Fruit fly (Drosophila melanogaster) whole organism, prepupa: ENCODE results near the gene CG1172.

ENCODE experiments used
- Blimp-1 ChIP-seq: fragments of 200-800 bp; sonication (Bioruptor generic); optimal IDR thresholded peaks from 3 replicates; lab custom pipeline; 2017; ENCODE audit warnings: missing biosample characterization, missing genetic modification characterization, mild to moderate bottlenecking, moderate library complexity, missing genetic modification reagents
- CG10631 ChIP-seq: fragments of 200-800 bp; sonication (Bioruptor generic); optimal IDR thresholded peaks from 2 replicates; lab custom pipeline; 2016; ENCODE audit warnings: missing biosample characterization, missing genetic modification characterization
- CG10669 ChIP-seq: fragments of 200-800 bp; sonication (Bioruptor generic); optimal IDR thresholded peaks from 3 replicates; lab custom pipeline; 2018; ENCODE audit warnings: missing biosample characterization, mild to moderate bottlenecking, missing genetic modification characterization, moderate library complexity
- CG11902 ChIP-seq: fragments of 200-800 bp; sonication (Bioruptor generic); optimal IDR thresholded peaks from 3 replicates; lab custom pipeline; 2016; ENCODE audit warnings: missing biosample characterization, missing genetic modification characterization
- CG15336 ChIP-seq: fragments of 200-800 bp; sonication (Bioruptor generic); IDR thresholded peaks from 2 replicates; pipeline ENCODE4 v1.3.6; 2022; ENCODE audit warnings: missing biosample characterization, missing genetic modification characterization
- CG1621 ChIP-seq: fragments of 200-800 bp; sonication (Bioruptor generic); optimal IDR thresholded peaks from 3 replicates; lab custom pipeline; 2018; ENCODE audit warnings: missing biosample characterization, mild to moderate bottlenecking, missing genetic modification characterization
- CG16779 ChIP-seq: fragments of 200-800 bp; sonication (Bioruptor generic); optimal IDR thresholded peaks from 3 replicates; lab custom pipeline; 2017; ENCODE audit warnings: missing biosample characterization, mild to moderate bottlenecking, missing genetic modification characterization
- CG3032 ChIP-seq: fragments of 200-800 bp; optimal IDR thresholded peaks from 2 replicates; lab custom pipeline; 2019; ENCODE audit warnings: missing biosample characterization, mild to moderate bottlenecking, missing genetic modification characterization, moderate library complexity
- CG31627 ChIP-seq: fragments of 200-800 bp; sonication (Bioruptor generic); optimal IDR thresholded peaks from 3 replicates; lab custom pipeline; 2016; ENCODE audit warnings: missing biosample characterization, missing genetic modification characterization
- CG32006 ChIP-seq: fragments of 200-800 bp; sonication (Bioruptor generic); optimal IDR thresholded peaks from 3 replicates; lab custom pipeline; 2017; ENCODE audit warnings: missing biosample characterization, mild to moderate bottlenecking, missing genetic modification characterization
- CG34406 ChIP-seq: fragments of 200-800 bp; sonication (Bioruptor generic); optimal IDR thresholded peaks from 3 replicates; lab custom pipeline; 2016; ENCODE audit warnings: missing biosample characterization, missing genetic modification characterization
- CG3919 ChIP-seq: fragments of 200-800 bp; sonication (Bioruptor generic); optimal IDR thresholded peaks from 3 replicates; lab custom pipeline; 2016; ENCODE audit warnings: missing biosample characterization, missing genetic modification characterization
- CG4318 ChIP-seq: fragments of 200-800 bp; sonication (Bioruptor generic); optimal IDR thresholded peaks from 3 replicates; lab custom pipeline; 2017; ENCODE audit warnings: missing biosample characterization, mild to moderate bottlenecking, missing genetic modification characterization
- CG6808 ChIP-seq: fragments of 200-800 bp; sonication (Bioruptor generic); optimal IDR thresholded peaks from 3 replicates; lab custom pipeline; 2017; ENCODE audit warnings: missing biosample characterization, missing genetic modification characterization, mild to moderate bottlenecking, moderate library complexity, missing genetic modification reagents
- CG7368 ChIP-seq: fragments of 200-800 bp; sonication (Bioruptor generic); optimal IDR thresholded peaks from 3 replicates; lab custom pipeline; 2016; ENCODE audit warnings: missing biosample characterization, missing genetic modification characterization
- CG8119 ChIP-seq: fragments of 200-800 bp; sonication (Bioruptor generic); IDR thresholded peaks from 3 replicates; pipeline ENCODE4 v1.3.6; 2022; ENCODE audit warnings: missing biosample characterization, missing genetic modification characterization
- CG8319 ChIP-seq: fragments of 200-800 bp; sonication (Bioruptor generic); optimal IDR thresholded peaks from 3 replicates; lab custom pipeline; 2016; ENCODE audit warnings: missing biosample characterization, missing genetic modification characterization
- CG8632 ChIP-seq: fragments of 200-800 bp; sonication (Bioruptor generic); optimal IDR thresholded peaks from 3 replicates; lab custom pipeline; 2016; ENCODE audit warnings: missing biosample characterization, missing genetic modification characterization
- Eip75B ChIP-seq: fragments of 200-800 bp; sonication (Bioruptor generic); optimal IDR thresholded peaks from 3 replicates; lab custom pipeline; 2016; ENCODE audit warnings: missing biosample characterization, missing genetic modification characterization
- Eip78C ChIP-seq: fragments of 200-800 bp; sonication (Bioruptor generic); peaks from one replicate; lab custom pipeline; 2016; ENCODE audit warnings: missing biosample characterization, missing genetic modification characterization
- Ets96B ChIP-seq: fragments of 200-800 bp; optimal IDR thresholded peaks from 2 replicates; lab custom pipeline; 2019; ENCODE audit warnings: missing biosample characterization, mild to moderate bottlenecking, missing genetic modification characterization, moderate library complexity
- Gug ChIP-seq: fragments of 200-800 bp; sonication (Bioruptor generic); IDR thresholded peaks from 2 replicates; pipeline ENCODE4 v1.3.6; 2022; ENCODE audit warnings: missing biosample characterization, missing genetic modification characterization
- Hr38 ChIP-seq: sonication (Bioruptor generic); optimal IDR thresholded peaks from 2 replicates; lab custom pipeline; 2016; ENCODE audit warnings: missing biosample characterization, missing genetic modification characterization
- Hr39 ChIP-seq: fragments of 200-800 bp; sonication (Bioruptor generic); optimal IDR thresholded peaks from 2 replicates; lab custom pipeline; 2016; ENCODE audit warnings: missing biosample characterization, missing genetic modification characterization
- Hr4 ChIP-seq: fragments of 200-800 bp; sonication (Bioruptor generic); optimal IDR thresholded peaks from 3 replicates; lab custom pipeline; 2016; ENCODE audit warnings: missing biosample characterization, missing genetic modification characterization
- Lpt ChIP-seq: fragments of 200-800 bp; sonication (Bioruptor generic); optimal IDR thresholded peaks from 3 replicates; lab custom pipeline; 2016; ENCODE audit warnings: missing biosample characterization, missing genetic modification characterization
- Met ChIP-seq: fragments of 200-800 bp; sonication (Bioruptor generic); optimal IDR thresholded peaks from 3 replicates; lab custom pipeline; 2016; ENCODE audit warnings: missing biosample characterization, missing genetic modification characterization
- OdsH ChIP-seq: fragments of 200-800 bp; sonication (Bioruptor generic); optimal IDR thresholded peaks from 3 replicates; lab custom pipeline; 2016; ENCODE audit warnings: missing biosample characterization, missing genetic modification characterization
- Smox ChIP-seq: fragments of 200-800 bp; sonication (Bioruptor generic); optimal IDR thresholded peaks from 3 replicates; lab custom pipeline; 2016; ENCODE audit warnings: missing biosample characterization, missing genetic modification characterization
- Sox14 ChIP-seq: fragments of 200-800 bp; sonication (Bioruptor generic); optimal IDR thresholded peaks from 3 replicates; lab custom pipeline; 2016; ENCODE audit warnings: missing biosample characterization, missing genetic modification characterization
- Sox15 ChIP-seq: fragments of 200-800 bp; sonication (Bioruptor generic); optimal IDR thresholded peaks from 3 replicates; lab custom pipeline; 2016; ENCODE audit warnings: missing biosample characterization, missing genetic modification characterization
- achi ChIP-seq: fragments of 200-800 bp; sonication (Bioruptor generic); optimal IDR thresholded peaks from 3 replicates; lab custom pipeline; 2016; ENCODE audit warnings: missing biosample characterization, missing genetic modification characterization
- cyc ChIP-seq: fragments of 200-800 bp; sonication (Bioruptor generic); optimal IDR thresholded peaks from 3 replicates; lab custom pipeline; 2016; ENCODE audit warnings: missing biosample characterization, missing genetic modification characterization
- dac ChIP-seq: fragments of 200-800 bp; sonication (Bioruptor generic); optimal IDR thresholded peaks from 2 replicates; lab custom pipeline; 2017; ENCODE audit warnings: missing biosample characterization, mild to moderate bottlenecking, missing genetic modification characterization
- dsx ChIP-seq: fragments of 200-800 bp; optimal IDR thresholded peaks from 3 replicates; lab custom pipeline; 2019; ENCODE audit warnings: missing biosample characterization, mild to moderate bottlenecking, missing genetic modification characterization, moderate library complexity; ENCODE audit not compliant: poor library complexity, severe bottlenecking
- eg ChIP-seq: fragments of 200-800 bp; sonication (Bioruptor generic); IDR thresholded peaks from 3 replicates; pipeline ENCODE4 v1.3.6; 2022; ENCODE audit warnings: missing biosample characterization, missing genetic modification characterization
- esn ChIP-seq: fragments of 200-800 bp; sonication (Bioruptor generic); optimal IDR thresholded peaks from 2 replicates; lab custom pipeline; 2016; ENCODE audit warnings: missing biosample characterization, mild to moderate bottlenecking, missing genetic modification characterization, moderate library complexity
- fd59A ChIP-seq: fragments of 200-800 bp; sonication (Bioruptor generic); optimal IDR thresholded peaks from 2 replicates; lab custom pipeline; 2017; ENCODE audit warnings: missing biosample characterization, mild to moderate bottlenecking, missing genetic modification characterization, missing genetic modification reagents
- fkh ChIP-seq: fragments of 200-800 bp; sonication (Bioruptor generic); optimal IDR thresholded peaks from 3 replicates; lab custom pipeline; 2017; ENCODE audit warnings: missing biosample characterization, mild to moderate bottlenecking, missing genetic modification characterization, moderate library complexity
- lz ChIP-seq: fragments of 200-800 bp; sonication (Bioruptor generic); optimal IDR thresholded peaks from 3 replicates; lab custom pipeline; 2016; ENCODE audit warnings: missing biosample characterization, missing genetic modification characterization
- net ChIP-seq: fragments of 200-800 bp; sonication (Bioruptor generic); optimal IDR thresholded peaks from 3 replicates; lab custom pipeline; 2016; ENCODE audit warnings: missing biosample characterization, missing genetic modification characterization
- spab ChIP-seq: fragments of 200-800 bp; sonication (Bioruptor generic); optimal IDR thresholded peaks from 2 replicates; lab custom pipeline; 2017; ENCODE audit warnings: missing biosample characterization, mild to moderate bottlenecking, missing genetic modification characterization, missing genetic modification reagents
- ss ChIP-seq, 2 experiments: fragments of 200-800 bp; sonication (Bioruptor generic); optimal IDR thresholded peaks; 2 replicates in 1 of 2; 3 replicates in 1 of 2; lab custom pipeline; 2017 to 2018; ENCODE audit warnings: mild to moderate bottlenecking in 2 of 2, missing biosample characterization in 2 of 2, missing genetic modification characterization in 2 of 2, moderate library complexity in 1 of 2
- topi ChIP-seq: fragments of 200-800 bp; sonication (Bioruptor generic); optimal IDR thresholded peaks from 3 replicates; lab custom pipeline; 2016; ENCODE audit warnings: missing biosample characterization, missing genetic modification characterization
- vri ChIP-seq: fragments of 200-800 bp; sonication (Bioruptor generic); optimal IDR thresholded peaks from 3 replicates; lab custom pipeline; 2016; ENCODE audit warnings: missing biosample characterization, mild to moderate bottlenecking, missing genetic modification characterization

Gene CG1172

DNA sequence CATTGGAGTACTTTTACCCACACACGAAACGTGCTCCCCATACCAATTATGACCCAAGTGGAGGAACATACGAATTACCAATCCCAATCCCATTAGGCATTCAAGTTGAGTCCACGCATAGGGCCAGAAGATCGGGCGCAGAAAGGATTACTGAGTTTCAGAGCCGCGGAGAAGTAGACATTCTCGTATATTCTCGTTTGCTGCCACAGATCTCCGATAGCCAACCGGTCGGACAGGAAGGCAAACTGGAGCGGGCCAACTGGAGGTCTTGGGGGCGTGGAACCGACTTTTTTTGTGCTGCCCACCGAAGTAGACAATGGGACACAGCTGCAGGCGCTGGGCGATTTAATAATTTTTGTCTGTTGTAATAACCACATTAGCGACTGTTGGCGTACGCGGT, 4.7 kb upstream of the CG1172 start:
- TF ChIP-seq CG1621 (peak; percentile 32), cyc (GFP tag; lab: Kevin White, UChicago) (no peak), ss (GFP tag; optimal IDR thresholded peaks at IDR 0.05; lab: Kevin White, UChicago) (peak; percentile 35 to 37)
- TF ChIP-seq, all 60 proteins: peak for 2

DNA sequence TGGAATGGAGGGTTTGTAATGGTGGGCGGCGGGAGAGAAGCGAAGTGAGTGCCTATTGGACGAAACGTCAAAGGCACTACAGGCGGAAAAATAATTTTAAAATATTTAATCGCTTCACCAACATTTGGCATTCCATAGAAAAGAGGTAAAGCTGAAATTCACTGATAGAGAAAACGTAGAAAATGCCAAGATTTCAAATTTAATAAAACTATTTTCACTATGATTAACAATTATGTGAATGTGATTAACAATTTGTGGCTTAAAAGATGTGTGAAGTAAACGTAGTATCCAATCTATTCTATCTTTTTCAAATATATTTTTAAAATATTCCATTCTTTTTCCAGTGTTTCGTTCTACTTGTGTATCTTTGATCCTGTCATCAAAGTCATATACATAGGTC, 4.3 kb upstream of the CG1172 start:
- peak; percentile 29 for TF ChIP-seq net (GFP tag; lab: Kevin White, UChicago)
- TF ChIP-seq CG3919 (GFP tag; lab: Kevin White, UChicago): peak; percentile 15
- TF ChIP-seq CG34406 (GFP tag; lab: Kevin White, UChicago): no peak
- peak; percentile 15 for TF ChIP-seq Lpt (GFP tag; lab: Kevin White, UChicago)
- no peak for TF ChIP-seq Hr38 (GFP tag; lab: Kevin White, UChicago)
- peak; percentile 56 for TF ChIP-seq CG32006 (GFP tag; lab: Kevin White, UChicago)
- peak; percentile 22 for TF ChIP-seq Ets96B
- TF ChIP-seq CG8119 (GFP tag; lab: Robert Waterston, UW): 0 out of 3 replicates have a peak, but pooled peaks have one; percentile 41
- TF ChIP-seq CG1621: no peak
- peak; percentile 74 for TF ChIP-seq Eip78C (GFP tag; lab: Kevin White, UChicago)
- TF ChIP-seq CG10631: peak; percentile 37
- TF ChIP-seq CG3032 (tag; lab: Kevin White, UChicago): peak; percentile 36
- TF ChIP-seq CG10669 (GFP tag; lab: Kevin White, UChicago): peak; percentile 27
- peak; percentile 14 for TF ChIP-seq spab (GFP tag; lab: Kevin White, UChicago)
- TF ChIP-seq fd59A (GFP tag; lab: Kevin White, UChicago): peak; percentile 30

DNA sequence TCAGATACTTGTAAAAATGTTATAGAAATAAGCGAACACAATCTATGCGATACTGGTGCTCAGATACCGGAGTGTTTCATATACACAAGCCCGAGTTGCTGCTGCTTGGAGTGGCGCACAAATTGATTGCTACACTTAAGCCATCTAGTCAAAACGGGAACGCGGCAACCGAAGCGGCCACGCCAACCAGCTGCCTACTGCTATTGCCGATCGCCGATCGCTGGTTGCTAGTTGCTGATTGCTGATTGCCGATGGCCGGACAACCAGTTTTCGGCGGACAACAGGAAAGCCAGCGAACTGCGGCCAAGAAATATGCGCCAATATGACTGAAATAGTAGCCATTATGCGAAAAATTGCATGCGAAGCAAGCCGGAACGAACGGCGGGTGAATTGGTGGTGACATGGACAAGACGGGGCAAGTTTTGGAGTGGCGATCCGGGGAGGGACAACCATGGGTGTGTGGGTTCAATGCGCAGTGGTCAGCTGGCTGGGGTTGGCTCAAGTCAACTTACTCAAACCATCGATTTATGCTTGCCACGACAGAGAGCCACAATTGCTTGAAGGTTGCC, 3.5 kb upstream of the CG1172 start:
- TF ChIP-seq CG8632 (GFP tag; lab: Kevin White, UChicago) (no peak), Sox14 (GFP tag; lab: Kevin White, UChicago) (no peak), Eip78C (GFP tag; lab: Kevin White, UChicago) (peak; percentile 40), Hr38 (GFP tag; lab: Kevin White, UChicago) (no peak), spab (GFP tag; lab: Kevin White, UChicago) (no peak), CG6808 (no peak), CG1621 (peak; percentile 54), Hr4 (GFP tag; lab: Kevin White, UChicago) (no peak), ss (GFP tag; optimal IDR thresholded peaks at IDR 0.05; lab: Kevin White, UChicago) (peak in 1 of 2 experiments; percentile 58), CG31627 (GFP tag; lab: Kevin White, UChicago) (no peak), CG3919 (GFP tag; lab: Kevin White, UChicago) (no peak), CG15336 (GFP tag; lab: Robert Waterston, UW) (no peak; the same call in 1 of the 2 replicates), Gug (no peak), CG16779 (tag; lab: Kevin White, UChicago) (no peak), CG3032 (tag; lab: Kevin White, UChicago) (no peak), Blimp-1 (GFP tag; lab: Kevin White, UChicago) (no peak), CG8319 (GFP tag; lab: Kevin White, UChicago) (no peak), fkh (GFP tag; lab: Kevin White, UChicago) (no peak), CG7368 (GFP tag; lab: Kevin White, UChicago) (no peak), Hr39 (GFP tag; lab: Kevin White, UChicago) (no peak), lz (GFP tag; lab: Kevin White, UChicago) (no peak), dsx (GFP tag; lab: Kevin White, UChicago) (no peak), Sox15 (no peak), Lpt (GFP tag; lab: Kevin White, UChicago) (peak; percentile 41), OdsH (GFP tag; lab: Kevin White, UChicago) (no peak), CG4318 (GFP tag; lab: Kevin White, UChicago) (no peak), CG11902 (no peak), CG32006 (GFP tag; lab: Kevin White, UChicago) (no peak), esn (no peak), Smox (GFP tag; lab: Kevin White, UChicago) (no peak), dac (GFP tag; lab: Kevin White, UChicago) (no peak), topi (GFP tag; lab: Kevin White, UChicago) (no peak), vri (GFP tag; lab: Kevin White, UChicago) (no peak), Eip75B (GFP tag; lab: Kevin White, UChicago) (no peak), Met (GFP tag; lab: Kevin White, UChicago) (no peak), fd59A (GFP tag; lab: Kevin White, UChicago) (no peak), CG8119 (GFP tag; lab: Robert Waterston, UW) (no peak), achi (no peak), eg (GFP tag; lab: Robert Waterston, UW) (0 out of 3 replicates have a peak, but pooled peaks have one; percentile 23)
